Fruit fly (Drosophila melanogaster) Kc167 (cell line): ENCODE data around the gene CG43059.

Source experiments
- Myc ChIP-seq: fragments of >200 bp; optimal IDR thresholded peaks from 2 replicates; lab custom pipeline; 2017; ENCODE audit warnings: missing external identifiers
- Sin3A ChIP-seq: fragments of >200 bp; optimal IDR thresholded peaks from 2 replicates; lab custom pipeline; 2018; ENCODE audit warnings: missing external identifiers
- h ChIP-seq: fragments of >200 bp; optimal IDR thresholded peaks from 3 replicates; lab custom pipeline; 2018; ENCODE audit warnings: missing external identifiers
- insv ChIP-seq: fragments of >200 bp; optimal IDR thresholded peaks from 3 replicates; lab custom pipeline; 2018; ENCODE audit warnings: missing external identifiers
- psq ChIP-seq: fragments of >200 bp; optimal IDR thresholded peaks from 2 replicates; lab custom pipeline; 2017; ENCODE audit warnings: missing external identifiers
- ttk ChIP-seq: sonication (Bioruptor generic); optimal IDR thresholded peaks from 2 replicates; lab custom pipeline; 2017; ENCODE audit warnings: missing external identifiers

The CG43059 gene

dm6 chr3L:8314788-8315140, 4.0 kb downstream of the CG43059 start:
- TF ChIP-seq Myc (lab: Kevin White, UChicago) (no peak), ttk (lab: Kevin White, UChicago) (no peak), h (lab: Kevin White, UChicago) (no peak), Sin3A (no peak), psq (lab: Kevin White, UChicago) (no peak), insv (lab: Kevin White, UChicago) (no peak)

DNA sequence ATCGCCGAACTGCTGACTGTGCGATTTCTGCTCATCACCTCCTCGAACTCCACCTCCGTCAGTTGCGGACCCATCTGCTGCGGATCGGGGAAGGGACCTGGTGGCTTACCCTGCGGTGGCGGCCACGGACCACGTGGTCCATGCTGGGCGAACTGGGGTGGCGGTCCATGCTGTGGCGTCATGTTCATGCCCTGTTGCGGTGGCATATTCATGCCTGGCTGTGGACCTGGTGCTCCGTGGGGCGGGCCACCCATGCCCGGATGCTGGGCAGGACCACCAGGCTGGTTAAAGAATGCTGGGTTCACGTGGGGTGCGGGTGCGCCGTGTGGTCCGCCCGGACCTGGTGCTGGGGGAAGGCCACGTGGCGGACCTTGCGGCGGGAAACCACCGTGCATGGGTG, 6.5 kb downstream of the CG43059 start:
- TF ChIP-seq h (lab: Kevin White, UChicago) (no peak), ttk (lab: Kevin White, UChicago) (no peak), Myc (lab: Kevin White, UChicago) (no peak), psq (lab: Kevin White, UChicago) (no peak), insv (lab: Kevin White, UChicago) (no peak), Sin3A (no peak)

DNA sequence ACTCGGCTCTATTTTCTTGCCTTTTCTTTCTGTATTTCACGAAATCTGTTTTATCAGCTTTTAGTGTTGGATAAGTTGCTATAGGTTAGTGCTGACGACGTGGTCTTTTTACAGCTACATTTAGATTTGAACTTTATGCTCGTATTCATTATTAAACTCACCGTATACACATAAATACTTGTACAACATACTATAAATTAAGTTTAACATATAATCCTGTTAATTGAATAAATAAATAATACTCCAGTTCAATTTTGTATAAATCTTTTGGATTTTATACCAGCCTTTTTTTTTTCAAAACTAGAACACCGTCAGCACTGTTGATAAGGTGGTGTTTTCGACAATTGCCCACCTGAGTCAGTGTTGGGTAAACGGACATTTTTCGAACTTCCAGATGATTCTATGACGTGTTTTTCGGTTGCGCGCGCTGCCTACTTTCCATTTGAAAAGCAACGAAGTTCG, 9.8 kb downstream of the CG43059 start, which contains the start of gene BI-1:
TSS of gene BI-1 (minus strand) at position 51 of the 462 bp plus-strand sequence.
- TF ChIP-seq Sin3A (no peak), psq (lab: Kevin White, UChicago) (no peak), Myc (lab: Kevin White, UChicago) (no peak), insv (lab: Kevin White, UChicago) (no peak), ttk (lab: Kevin White, UChicago) (no peak), h (lab: Kevin White, UChicago) (no peak)

- no peak for TF ChIP-seq Sin3A
Observed at dm6 chr3L:8306880-8307279, 11.9 kb downstream of the CG43059 start, which contains the start of gene Gr66a. TSS of gene Gr66a (minus strand) at chr3L:8306980.

dm6 chr3L:8303912-8304311, 14.9 kb downstream of the CG43059 start, which contains the start of the genes CG7194 and Sbp2:
TSS of gene CG7194 (minus strand) at chr3L:8304059.
TSS of gene Sbp2 (plus strand) at chr3L:8304157.
- TF ChIP-seq ttk (lab: Kevin White, UChicago), result no peak
- TF ChIP-seq Myc (lab: Kevin White, UChicago), result no peak
- no peak for TF ChIP-seq Sin3A
- TF ChIP-seq psq (lab: Kevin White, UChicago), result no peak
- no peak for TF ChIP-seq h (lab: Kevin White, UChicago)
- TF ChIP-seq insv (lab: Kevin White, UChicago), result no peak

- TF ChIP-seq h (lab: Kevin White, UChicago), result no peak
- TF ChIP-seq Myc (lab: Kevin White, UChicago), result no peak
- no peak for TF ChIP-seq ttk (lab: Kevin White, UChicago)
- TF ChIP-seq insv (lab: Kevin White, UChicago), result no peak
- TF ChIP-seq psq (lab: Kevin White, UChicago), result no peak
- TF ChIP-seq Sin3A, result no peak
Observed at dm6 chr3L:8299224-8300130, 19.3 kb downstream of the CG43059 start, which contains the start of the genes Arl5 and CG13671. TSS of gene Arl5 (minus strand) at chr3L:8299839. TSS of gene CG13671 (plus strand) at chr3L:8300064.

DNA sequence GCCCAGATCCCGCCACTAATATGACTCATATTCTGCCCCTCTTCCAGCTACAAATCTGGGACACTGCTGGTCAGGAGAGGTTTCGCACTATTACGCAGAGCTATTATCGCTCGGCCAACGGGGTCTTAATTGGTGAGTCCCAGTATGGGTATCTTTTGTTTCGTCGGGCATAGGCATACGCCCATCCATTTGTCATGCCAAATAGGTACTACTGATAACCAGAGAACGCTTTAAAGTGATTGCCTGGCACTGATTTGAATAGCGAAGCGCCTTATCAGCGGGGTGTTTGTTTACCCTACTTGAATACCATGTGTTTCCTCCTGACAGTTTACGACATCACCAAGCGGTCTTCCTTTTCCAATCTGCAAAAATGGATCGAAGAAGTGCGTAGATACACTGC, 21.3 kb downstream of the CG43059 start:
- no peak for TF ChIP-seq psq (lab: Kevin White, UChicago)
- no peak for TF ChIP-seq Sin3A
- TF ChIP-seq h (lab: Kevin White, UChicago), result no peak
- no peak for TF ChIP-seq ttk (lab: Kevin White, UChicago)
- TF ChIP-seq Myc (lab: Kevin White, UChicago), result no peak
- no peak for TF ChIP-seq insv (lab: Kevin White, UChicago)

DNA sequence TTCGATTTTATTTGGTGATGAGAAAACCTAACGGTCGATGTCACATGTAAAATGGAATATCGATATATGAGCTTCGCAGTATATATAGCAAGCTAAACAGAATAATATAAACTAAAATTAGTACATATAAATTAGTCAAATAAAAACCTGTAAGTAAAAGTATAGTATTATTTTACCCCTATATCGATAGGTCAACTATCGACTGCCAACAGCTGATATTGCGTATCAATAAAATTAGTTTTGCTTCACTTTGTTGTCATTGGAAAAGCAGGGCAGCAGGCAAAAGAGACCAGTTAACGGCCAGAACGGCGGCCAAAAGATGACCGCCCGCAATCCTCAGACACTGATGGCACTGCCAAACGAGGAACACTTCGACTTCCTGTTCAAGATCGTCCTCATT, 21.8 kb downstream of the CG43059 start, which contains the start of gene Rab19:
TSS of gene Rab19 (plus strand) at position 78 of the 400 bp plus-strand sequence.
- TF ChIP-seq psq (lab: Kevin White, UChicago) (no peak), insv (lab: Kevin White, UChicago) (no peak), h (lab: Kevin White, UChicago) (no peak), Myc (lab: Kevin White, UChicago) (no peak), Sin3A (no peak), ttk (lab: Kevin White, UChicago) (no peak)

dm6 chr3L:8295227-8295626, 23.5 kb downstream of the CG43059 start, which contains the start of gene CG7201:
TSS of gene CG7201 (minus strand) at chr3L:8295327.
- TF ChIP-seq insv (lab: Kevin White, UChicago) (no peak), h (lab: Kevin White, UChicago) (no peak), Sin3A (no peak), ttk (lab: Kevin White, UChicago) (no peak), psq (lab: Kevin White, UChicago) (no peak), Myc (lab: Kevin White, UChicago) (no peak)

dm6 chr3L:8289336-8290258, 29.2 kb downstream of the CG43059 start, which contains the start of gene cert:
TSS of gene cert (minus strand) at chr3L:8289870.
- TF ChIP-seq ttk (lab: Kevin White, UChicago) (no peak), h (lab: Kevin White, UChicago) (no peak), Sin3A (no peak), Myc (lab: Kevin White, UChicago) (no peak), psq (lab: Kevin White, UChicago) (no peak)

- no peak for TF ChIP-seq Myc (lab: Kevin White, UChicago)
- no peak for TF ChIP-seq psq (lab: Kevin White, UChicago)
- no peak for TF ChIP-seq ttk (lab: Kevin White, UChicago)
- no peak for TF ChIP-seq h (lab: Kevin White, UChicago)
- TF ChIP-seq insv (lab: Kevin White, UChicago), result no peak
- TF ChIP-seq Sin3A, result no peak
Observed at dm6 chr3L:8288396-8288795, 30.4 kb downstream of the CG43059 start.
